Worm (Caenorhabditis elegans): ENCODE data around the gene srab-23.

Gene srab-23

DNA sequence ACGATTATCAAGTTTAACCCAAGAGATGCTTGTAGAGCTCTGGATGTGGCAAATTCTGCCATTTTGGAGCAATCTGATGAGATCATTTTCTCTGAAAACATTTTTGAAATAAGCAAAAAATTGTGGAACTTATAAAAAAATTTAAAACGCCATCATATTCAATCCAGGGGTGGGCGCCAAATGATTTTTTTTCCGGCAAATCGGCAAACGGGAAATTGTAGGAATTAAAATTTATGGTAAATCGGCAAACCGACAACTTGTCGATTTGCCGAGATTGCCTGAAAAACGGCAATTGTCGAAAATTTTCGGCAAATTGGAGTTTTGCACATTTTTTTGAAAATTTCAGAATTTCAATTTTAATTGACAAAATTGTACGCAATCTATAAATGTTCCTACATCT, at the start of gene srab-23:
Gene srab-23, minus strand, starts transcription at position 101 of the 400 bp plus-strand sequence.
- TF ChIP-seq unc-62 (GFP tag; optimal IDR thresholded peaks at IDR 0.05), result no peak

DNA sequence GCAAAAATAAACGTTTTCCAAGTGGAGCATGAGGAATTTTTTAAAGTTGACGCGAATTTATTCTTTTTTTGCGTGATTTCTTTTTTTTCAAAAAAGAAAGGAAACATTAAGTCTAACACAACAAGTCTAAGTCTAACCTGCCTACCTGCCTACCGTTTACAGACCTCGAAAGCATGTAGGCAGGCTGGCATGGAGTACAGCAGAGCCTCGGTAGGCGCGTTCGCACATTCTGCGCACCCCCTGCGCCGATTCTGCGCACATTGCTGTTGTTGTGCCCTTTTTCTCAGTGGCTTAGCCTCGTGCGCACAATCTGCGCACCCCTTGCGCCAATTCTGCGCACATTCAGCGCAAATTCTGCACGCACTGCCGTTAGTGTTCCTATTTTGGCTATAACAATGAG, 48.4 kb upstream of the srab-23 start:
- no peak for TF ChIP-seq unc-62 (GFP tag; optimal IDR thresholded peaks at IDR 0.05)

DNA sequence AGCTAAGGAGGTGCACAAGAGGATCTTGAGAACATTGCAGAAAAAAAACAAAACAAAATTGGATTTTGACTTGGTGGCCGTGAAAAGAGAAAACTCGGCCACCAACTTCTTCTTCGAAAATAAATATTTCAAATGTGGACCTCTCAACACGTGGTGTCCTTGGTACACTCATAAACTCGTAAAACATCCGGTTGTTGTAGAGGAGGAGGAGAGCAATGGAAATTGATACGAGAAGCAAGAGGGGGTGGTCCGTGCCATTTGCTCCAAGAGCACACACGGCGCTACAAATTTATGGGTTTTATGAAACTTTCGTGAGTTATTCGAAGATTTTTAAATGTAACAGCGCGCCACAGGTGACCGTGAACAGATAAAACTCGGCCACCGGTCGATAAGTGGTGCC, 46.4 kb upstream of the srab-23 start:
- no peak for TF ChIP-seq unc-62 (GFP tag; optimal IDR thresholded peaks at IDR 0.05)

DNA sequence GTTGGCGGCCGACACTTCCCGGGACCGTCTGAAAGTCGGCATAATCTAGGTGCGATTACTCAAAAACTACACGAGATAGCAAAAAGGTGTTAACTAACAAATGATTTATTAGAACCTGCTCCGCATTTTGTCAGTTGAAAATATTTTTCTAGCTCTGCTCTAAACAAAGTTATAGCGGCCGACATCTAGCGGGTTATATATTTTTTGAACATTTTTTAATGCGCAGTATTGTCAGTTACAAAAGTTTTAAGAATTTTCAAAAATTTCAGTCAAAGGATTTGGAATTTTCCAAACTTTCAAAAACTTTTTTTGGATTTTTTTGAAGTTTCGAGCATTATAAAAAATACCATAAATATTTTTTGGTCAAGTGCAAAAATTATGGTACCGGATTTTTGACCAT, 45.8 kb upstream of the srab-23 start:
- TF ChIP-seq unc-62 (GFP tag; optimal IDR thresholded peaks at IDR 0.05), result no peak

DNA sequence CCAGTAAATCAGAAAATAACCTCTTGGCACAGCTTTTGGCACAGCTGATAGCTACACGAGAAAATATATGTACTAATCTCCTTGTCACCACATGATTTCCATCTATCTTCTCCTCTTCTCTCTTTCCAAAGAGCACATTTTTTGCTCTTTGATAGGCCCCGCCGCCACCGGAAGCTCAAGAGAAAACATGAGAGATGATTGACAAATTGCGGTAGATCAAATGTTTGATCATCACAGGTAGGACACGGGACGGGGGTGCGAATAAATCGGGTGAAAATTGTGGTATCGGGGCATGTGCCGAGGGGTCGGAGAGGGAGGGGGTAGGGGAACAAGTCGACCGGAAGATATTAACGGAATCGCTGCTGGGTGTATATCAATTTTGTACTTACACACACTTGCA, 40.6 kb upstream of the srab-23 start:
- no peak for TF ChIP-seq unc-62 (GFP tag; optimal IDR thresholded peaks at IDR 0.05)

DNA sequence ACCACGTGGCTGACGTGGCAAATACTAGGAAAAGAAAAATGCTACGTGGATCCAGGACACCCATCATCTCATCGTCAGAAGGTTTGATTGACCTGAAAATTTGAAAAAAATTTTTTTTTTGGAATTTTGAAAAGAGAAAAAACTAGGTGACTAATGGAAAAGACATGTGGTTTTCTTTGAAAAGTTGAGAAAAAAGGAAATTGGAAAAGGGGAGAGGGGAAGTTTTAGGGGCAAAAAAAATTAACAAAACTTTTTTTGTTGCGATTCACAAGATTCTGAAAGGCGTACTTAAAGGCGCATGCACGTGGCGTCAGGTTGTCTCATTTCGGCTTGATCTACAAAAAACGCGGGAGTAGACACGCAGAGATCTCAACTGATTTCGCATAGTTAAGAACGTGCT, 37.4 kb upstream of the srab-23 start, which contains the start of gene Y40B10A.9:
Gene Y40B10A.9, minus strand, starts transcription at position 101 of the 400 bp plus-strand sequence.
- TF ChIP-seq unc-62 (GFP tag; optimal IDR thresholded peaks at IDR 0.05), result no peak

DNA sequence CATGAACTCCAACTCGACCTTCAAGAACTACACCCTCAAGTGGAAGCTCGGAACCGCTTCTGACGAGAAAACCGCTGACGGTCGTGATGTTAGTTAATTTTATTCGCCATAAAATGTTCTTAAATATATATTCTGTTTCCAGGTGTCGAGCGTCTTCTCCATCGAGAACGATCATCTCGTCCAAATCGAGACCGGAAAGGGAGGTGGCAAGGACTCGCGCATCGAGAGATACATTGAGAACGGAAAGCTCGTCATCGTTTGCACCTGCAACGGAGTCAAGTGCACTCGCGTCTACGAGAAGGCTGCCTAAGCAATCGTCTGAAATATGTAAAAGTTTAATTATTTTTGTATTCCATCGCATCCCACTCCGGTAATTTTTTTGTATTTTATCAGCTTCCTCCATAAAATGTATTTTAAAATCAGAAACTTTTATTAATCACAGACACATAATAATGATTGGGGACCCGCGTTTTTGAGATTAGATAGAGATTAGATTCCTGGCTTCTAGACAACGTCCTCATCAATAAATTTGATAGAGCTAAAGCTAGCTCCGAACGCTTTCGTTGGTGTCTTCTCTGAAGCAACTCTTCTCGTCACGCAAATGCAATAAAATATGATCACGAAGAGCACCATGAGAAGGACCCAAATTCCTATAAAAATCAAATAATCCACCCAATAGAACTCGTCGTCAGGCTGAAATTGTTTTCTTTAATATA, 33.4 kb upstream of the srab-23 start:
- no peak for TF ChIP-seq unc-62 (GFP tag; optimal IDR thresholded peaks at IDR 0.05)

DNA sequence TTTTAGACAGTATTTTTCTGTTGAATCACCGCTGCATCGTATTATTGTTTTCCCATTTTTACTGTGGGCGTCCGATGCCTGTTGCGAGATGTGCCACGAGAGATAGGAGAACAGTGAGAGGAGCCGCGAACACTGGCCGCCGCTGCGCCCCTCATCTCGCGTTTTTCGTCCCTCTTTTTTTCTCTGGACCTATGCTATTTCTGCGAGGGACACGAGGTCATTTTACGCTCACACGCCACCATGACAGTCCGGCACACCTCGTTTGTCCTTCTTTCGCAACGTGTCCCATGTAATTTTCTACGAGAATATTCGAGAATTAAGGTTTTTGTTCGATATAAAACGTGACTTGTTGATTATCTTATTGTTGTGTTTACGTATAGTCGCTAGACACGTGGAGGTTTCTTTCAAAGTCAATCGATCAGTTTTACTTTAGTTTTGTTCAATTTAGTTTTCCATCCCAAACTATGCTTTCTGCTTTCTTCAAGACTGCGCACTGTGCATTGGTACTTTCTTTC, 32.6 kb upstream of the srab-23 start, which contains the start of gene lbp-9:
Gene lbp-9, plus strand, starts transcription at position 465 of the 515 bp plus-strand sequence.
- TF ChIP-seq unc-62 (GFP tag; optimal IDR thresholded peaks at IDR 0.05), result no peak

DNA sequence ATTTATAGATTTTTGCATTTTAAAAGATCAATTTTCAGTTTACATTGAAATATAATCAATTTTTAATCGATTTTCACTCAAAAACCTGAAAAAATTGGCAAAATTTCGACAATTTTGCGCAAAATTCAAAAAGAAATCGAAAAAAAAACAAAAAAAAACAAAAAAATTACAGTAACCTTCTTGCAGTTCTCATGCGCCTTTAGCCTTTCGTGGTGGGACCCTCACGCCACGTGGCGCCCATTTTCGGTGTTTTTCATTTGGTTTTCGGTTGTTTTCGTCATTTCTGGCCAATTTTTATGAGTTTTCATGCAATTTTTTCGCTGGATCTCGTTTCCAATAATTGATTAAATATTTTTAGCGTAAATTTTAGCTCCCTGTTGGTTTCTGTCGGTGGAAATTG, 32.0 kb upstream of the srab-23 start:
- no peak for TF ChIP-seq unc-62 (GFP tag; optimal IDR thresholded peaks at IDR 0.05)

DNA sequence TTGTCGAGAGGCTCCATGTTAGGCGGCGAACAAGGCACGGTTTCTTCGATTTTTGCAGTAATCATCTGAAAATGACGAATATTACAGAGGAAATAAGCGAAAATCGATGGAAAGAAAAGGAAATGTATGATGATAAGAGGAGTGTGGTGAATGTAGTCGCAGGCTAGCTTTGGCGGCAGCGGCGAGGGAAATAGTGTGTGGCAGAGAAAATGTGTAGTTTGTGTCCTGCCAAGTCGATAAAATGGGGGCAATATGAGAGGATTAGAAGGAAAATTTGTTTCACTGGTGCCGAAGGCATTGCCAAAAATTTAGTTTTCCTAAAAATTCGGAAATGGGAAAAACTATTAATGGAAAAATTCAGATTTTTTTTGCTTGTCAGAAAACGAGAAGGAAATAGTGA, 31.3 kb upstream of the srab-23 start, which contains the start of gene nhr-86:
Gene nhr-86, minus strand, starts transcription at position 71 of the 400 bp plus-strand sequence.
- no peak for TF ChIP-seq unc-62 (GFP tag; optimal IDR thresholded peaks at IDR 0.05)

DNA sequence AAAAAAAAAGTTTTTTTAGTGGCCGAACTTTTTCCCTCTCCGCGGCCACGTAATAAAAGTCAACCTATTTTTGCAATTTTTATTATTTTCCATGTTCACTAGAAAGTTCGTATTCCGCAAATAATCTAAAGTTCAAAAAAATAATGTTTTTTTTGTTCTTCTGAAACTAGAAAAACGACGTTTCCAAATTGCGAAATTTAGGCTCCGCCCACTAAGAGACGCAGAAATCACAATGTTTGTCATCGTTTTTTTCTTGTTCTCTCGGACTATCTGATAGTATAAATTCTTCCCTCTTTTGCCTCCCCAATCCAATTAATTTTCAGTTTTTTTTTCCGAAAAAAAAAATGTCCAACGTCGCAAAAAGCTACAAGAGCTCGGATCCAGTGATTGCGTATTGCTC, 21.9 kb upstream of the srab-23 start, which contains the start of gene comt-3:
Gene comt-3, plus strand, starts transcription at position 214 of the 400 bp plus-strand sequence.
- no peak for TF ChIP-seq unc-62 (GFP tag; optimal IDR thresholded peaks at IDR 0.05)

DNA sequence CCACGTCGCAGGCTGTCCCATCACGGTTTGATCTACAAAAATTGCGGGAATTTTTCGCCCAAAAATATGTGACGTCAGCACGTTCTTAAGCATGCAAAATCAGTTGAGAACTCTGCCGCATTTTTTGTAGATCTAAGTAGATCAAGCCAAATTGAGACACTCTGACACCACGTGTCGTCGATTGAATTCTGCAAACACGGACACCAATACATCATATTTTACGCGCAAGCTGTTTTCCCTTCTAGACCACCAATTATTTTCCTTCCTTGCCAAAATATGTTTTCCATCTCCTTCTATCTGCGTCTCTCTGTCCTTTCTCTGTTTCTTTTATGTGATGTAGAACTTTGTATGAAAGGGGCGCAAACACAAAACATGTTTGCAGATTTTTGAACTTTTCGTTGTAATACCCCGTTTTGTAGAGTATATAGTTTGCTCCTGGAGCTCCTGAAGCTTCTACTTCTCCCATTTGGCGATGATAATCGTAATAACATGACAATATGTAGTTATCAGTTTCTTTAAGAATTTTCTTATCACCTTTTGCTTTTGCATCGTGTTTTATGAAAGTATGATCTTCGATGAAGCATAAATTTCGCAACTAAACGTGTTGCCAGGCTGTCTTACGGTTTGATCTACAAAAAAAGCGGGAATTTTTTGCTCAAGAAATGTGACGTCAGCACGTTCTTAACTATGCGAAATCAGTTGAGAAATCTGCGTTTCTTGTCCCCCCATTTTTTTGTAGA, 20.5 kb upstream of the srab-23 start:
- no peak for TF ChIP-seq unc-62 (GFP tag; optimal IDR thresholded peaks at IDR 0.05)

DNA sequence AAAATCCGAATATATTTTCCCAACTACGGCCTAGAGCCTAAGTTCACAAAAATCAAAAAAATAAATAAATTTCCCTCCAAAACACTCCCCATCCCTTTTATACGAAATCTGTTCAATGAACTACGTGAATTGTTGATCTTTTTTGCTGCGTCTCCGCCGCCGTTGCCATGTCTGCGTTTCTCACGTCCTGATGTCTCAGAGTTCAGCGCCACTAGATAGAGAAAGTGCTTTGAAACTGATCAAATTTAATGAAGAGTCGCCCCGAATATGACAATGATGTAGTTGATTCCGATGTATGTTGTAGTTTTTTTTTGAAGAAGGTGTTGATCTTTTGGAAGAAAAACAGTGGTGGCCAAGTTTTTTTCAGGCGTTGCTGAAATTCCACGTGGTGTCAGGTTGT, 18.8 kb upstream of the srab-23 start:
- TF ChIP-seq unc-62 (GFP tag; optimal IDR thresholded peaks at IDR 0.05), result no peak

DNA sequence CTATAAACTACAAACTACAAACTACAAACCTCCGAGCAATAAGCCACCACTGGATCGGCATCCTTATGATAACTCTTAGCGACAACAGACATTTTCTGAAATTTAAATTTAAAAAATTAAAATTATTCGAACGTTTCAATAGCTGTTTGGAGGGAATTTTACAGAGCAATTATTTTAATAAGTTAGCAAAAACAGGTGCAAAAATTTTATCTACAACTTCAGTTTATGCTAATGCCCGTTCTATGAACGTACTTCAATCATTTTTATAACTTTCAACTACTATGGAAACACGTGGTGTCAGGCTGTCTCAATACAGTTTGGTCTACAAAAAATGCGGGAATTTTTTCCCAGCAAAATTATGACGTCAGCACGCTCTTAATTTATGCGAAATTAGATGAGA, 18.1 kb upstream of the srab-23 start, which contains the start of gene comt-5:
Gene comt-5, minus strand, starts transcription at position 101 of the 400 bp plus-strand sequence.
- TF ChIP-seq unc-62 (GFP tag; optimal IDR thresholded peaks at IDR 0.05), result no peak

DNA sequence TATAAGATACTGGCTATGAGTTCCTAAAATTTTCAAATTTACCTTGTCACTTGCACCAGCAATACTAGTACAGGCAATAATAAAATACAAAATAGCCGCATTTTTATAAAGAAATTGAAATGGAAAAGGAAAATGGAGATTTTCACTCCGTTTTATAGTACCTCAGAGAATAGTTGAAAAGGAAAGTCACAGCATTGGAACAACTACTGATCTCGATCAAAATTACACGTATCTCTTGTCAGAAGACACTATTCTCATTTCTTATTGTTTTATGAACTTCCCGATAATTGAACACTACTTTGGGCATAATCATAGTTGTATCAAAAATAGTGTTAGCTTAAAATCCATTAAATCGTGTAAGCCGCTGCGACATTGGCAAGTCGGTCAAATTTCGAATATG, 16.1 kb upstream of the srab-23 start, which contains the start of gene Y40B10A.11:
Gene Y40B10A.11, minus strand, starts transcription at position 101 of the 400 bp plus-strand sequence.
- TF ChIP-seq unc-62 (GFP tag; optimal IDR thresholded peaks at IDR 0.05), result no peak

DNA sequence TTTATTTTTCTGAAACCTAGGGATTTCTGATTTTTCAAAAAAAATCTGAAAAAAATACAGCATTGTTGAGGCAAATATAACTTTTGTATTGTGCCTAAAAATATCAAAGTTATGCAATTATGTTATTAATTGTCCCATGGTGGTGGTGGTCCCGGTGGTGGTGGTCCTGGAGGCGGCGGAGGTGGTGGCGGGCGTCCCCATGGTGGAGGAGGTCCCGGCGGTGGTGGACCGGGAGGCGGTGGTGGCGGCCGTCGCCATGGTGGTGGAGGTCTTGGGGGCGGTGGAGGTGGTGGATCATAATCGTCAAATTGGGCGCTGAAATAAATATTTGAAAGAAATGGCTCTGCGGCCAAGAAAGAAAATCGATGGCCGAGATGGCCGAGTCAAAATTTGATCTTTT, 15.3 kb upstream of the srab-23 start:
- TF ChIP-seq unc-62 (GFP tag; optimal IDR thresholded peaks at IDR 0.05), result no peak

Measured in whole organism, dauer.